Fruit fly (Drosophila melanogaster) whole organism, embryonic: Measurements from ENCODE around the gene Mpc1.

Experiments
- Antp ChIP-seq: fragments of 200-800 bp; sonication (Bioruptor generic); optimal IDR thresholded peaks from 3 replicates; lab custom pipeline; 2016; ENCODE audit warnings: missing biosample characterization, missing genetic modification characterization
- Bteb2 ChIP-seq: fragments of 200-800 bp; sonication (Bioruptor generic); optimal IDR thresholded peaks from 2 replicates; lab custom pipeline; 2016; ENCODE audit warnings: missing biosample characterization, missing genetic modification characterization
- CG12155 ChIP-seq: fragments of 200-800 bp; sonication (Bioruptor generic); optimal IDR thresholded peaks from 3 replicates; lab custom pipeline; 2016; ENCODE audit warnings: missing biosample characterization, missing genetic modification characterization
- CG13287 ChIP-seq: fragments of 200-800 bp; sonication (Bioruptor generic); IDR thresholded peaks from 2 replicates; pipeline ENCODE4 v1.3.6; 2022; ENCODE audit warnings: missing biosample characterization, missing genetic modification characterization; ENCODE audit not compliant: partially characterized antibody
- CG2199 ChIP-seq: fragments of 200-800 bp; sonication (Bioruptor generic); IDR thresholded peaks from 3 replicates; pipeline ENCODE4 v1.3.6; 2022; ENCODE audit warnings: missing biosample characterization, missing genetic modification characterization
- CG31224 ChIP-seq: fragments of 200-800 bp; sonication (Bioruptor generic); IDR thresholded peaks from 2 replicates; pipeline ENCODE4 v1.3.6; 2022; ENCODE audit warnings: missing biosample characterization, missing genetic modification characterization
- CG31441 ChIP-seq: fragments of 200-800 bp; sonication (Bioruptor generic); IDR thresholded peaks from 2 replicates; pipeline ENCODE4 v1.3.6; 2022; ENCODE audit warnings: missing biosample characterization, missing genetic modification characterization
- CG33213 ChIP-seq: fragments of 200-800 bp; sonication (Bioruptor generic); optimal IDR thresholded peaks from 3 replicates; lab custom pipeline; 2016; ENCODE audit warnings: missing biosample characterization, missing genetic modification characterization
- CG8281 ChIP-seq: fragments of 200-800 bp; sonication (Bioruptor generic); optimal IDR thresholded peaks from 2 replicates; lab custom pipeline; 2018; ENCODE audit warnings: missing biosample characterization, mild to moderate bottlenecking, missing genetic modification characterization, moderate library complexity
- Deaf1 ChIP-seq: fragments of 200-800 bp; optimal IDR thresholded peaks from 3 replicates; lab custom pipeline; 2019; ENCODE audit warnings: missing biosample characterization, mild to moderate bottlenecking, missing genetic modification characterization, moderate library complexity
- Doc3 ChIP-seq: fragments of 200-800 bp; sonication (Bioruptor generic); IDR thresholded peaks from 3 replicates; pipeline ENCODE4 v1.3.6; 2022; ENCODE audit warnings: missing biosample characterization, missing genetic modification characterization; ENCODE audit not compliant: partially characterized antibody
- Dref ChIP-seq: fragments of 200-800 bp; sonication (Bioruptor generic); IDR thresholded peaks from 2 replicates; pipeline ENCODE4 v1.3.6; 2022; ENCODE audit warnings: missing biosample characterization, missing genetic modification characterization
- Fer3 ChIP-seq: fragments of 200-800 bp; sonication (Bioruptor generic); optimal IDR thresholded peaks from 2 replicates; lab custom pipeline; 2018; ENCODE audit warnings: missing biosample characterization, mild to moderate bottlenecking, missing genetic modification characterization, moderate library complexity
- GATAe ChIP-seq: fragments of 200-800 bp; sonication (Bioruptor generic); conservative IDR thresholded peaks from 2 replicates; pipeline ENCODE4 v1.3.6; 2022; ENCODE audit warnings: missing biosample characterization, missing genetic modification characterization
- Meics ChIP-seq: fragments of 200-800 bp; sonication (Bioruptor generic); optimal IDR thresholded peaks from 2 replicates; lab custom pipeline; 2017; ENCODE audit warnings: missing biosample characterization, mild to moderate bottlenecking, missing genetic modification characterization
- Rfx ChIP-seq: fragments of 200-800 bp; sonication (Bioruptor generic); IDR thresholded peaks from 2 replicates; pipeline ENCODE4 v1.3.6; 2022; ENCODE audit warnings: missing biosample characterization, missing genetic modification characterization
- dysf ChIP-seq: fragments of 200-800 bp; sonication (Bioruptor generic); IDR thresholded peaks from 3 replicates; pipeline ENCODE4 v1.3.6; 2022; ENCODE audit warnings: missing biosample characterization, missing genetic modification characterization
- gsb ChIP-seq: fragments of 200-800 bp; sonication (Bioruptor generic); IDR thresholded peaks from 2 replicates; pipeline ENCODE4 v1.3.6; 2022; ENCODE audit warnings: missing biosample characterization, missing genetic modification characterization
- onecut ChIP-seq: fragments of 200-800 bp; sonication (Bioruptor generic); IDR thresholded peaks from 2 replicates; pipeline ENCODE4 v1.3.6; 2022; ENCODE audit warnings: missing biosample characterization, missing genetic modification characterization
- org-1 ChIP-seq: fragments of 200-800 bp; sonication (Bioruptor generic); optimal IDR thresholded peaks from 2 replicates; lab custom pipeline; 2017; ENCODE audit warnings: missing biosample characterization, missing genetic modification characterization
- pho ChIP-seq: fragments of 200-800 bp; sonication (Bioruptor generic); optimal IDR thresholded peaks from 2 replicates; lab custom pipeline; 2016; ENCODE audit warnings: missing biosample characterization, missing genetic modification characterization
- scrt ChIP-seq: fragments of 200-800 bp; sonication (Bioruptor generic); optimal IDR thresholded peaks from 2 replicates; lab custom pipeline; 2018; ENCODE audit warnings: missing biosample characterization, mild to moderate bottlenecking, missing genetic modification characterization, moderate library complexity
- sisA ChIP-seq: fragments of 200-800 bp; sonication (Bioruptor generic); IDR thresholded peaks from 2 replicates; pipeline ENCODE4 v1.3.6; 2022; ENCODE audit warnings: missing biosample characterization, missing genetic modification characterization
- slp2 ChIP-seq: fragments of 200-800 bp; sonication (Bioruptor generic); optimal IDR thresholded peaks from 2 replicates; lab custom pipeline; 2016; ENCODE audit warnings: missing biosample characterization, missing genetic modification characterization
- sob ChIP-seq: fragments of 200-800 bp; sonication (Bioruptor generic); IDR thresholded peaks from 2 replicates; pipeline ENCODE4 v1.3.6; 2022; ENCODE audit warnings: missing biosample characterization, missing genetic modification characterization
- tgo ChIP-seq: fragments of 200-800 bp; sonication (Bioruptor generic); IDR thresholded peaks from 3 replicates; pipeline ENCODE4 v1.3.6; 2022; ENCODE audit warnings: missing biosample characterization, missing genetic modification characterization
- toy ChIP-seq: fragments of 200-800 bp; sonication (Bioruptor generic); IDR thresholded peaks from 2 replicates; pipeline ENCODE4 v1.3.6; 2022; ENCODE audit warnings: missing biosample characterization, missing genetic modification characterization
- vvl ChIP-seq: fragments of 200-800 bp; sonication (Bioruptor generic); IDR thresholded peaks from 2 replicates; pipeline ENCODE4 v1.3.6; 2022; ENCODE audit warnings: missing biosample characterization, missing genetic modification characterization

Mpc1 gene

DNA sequence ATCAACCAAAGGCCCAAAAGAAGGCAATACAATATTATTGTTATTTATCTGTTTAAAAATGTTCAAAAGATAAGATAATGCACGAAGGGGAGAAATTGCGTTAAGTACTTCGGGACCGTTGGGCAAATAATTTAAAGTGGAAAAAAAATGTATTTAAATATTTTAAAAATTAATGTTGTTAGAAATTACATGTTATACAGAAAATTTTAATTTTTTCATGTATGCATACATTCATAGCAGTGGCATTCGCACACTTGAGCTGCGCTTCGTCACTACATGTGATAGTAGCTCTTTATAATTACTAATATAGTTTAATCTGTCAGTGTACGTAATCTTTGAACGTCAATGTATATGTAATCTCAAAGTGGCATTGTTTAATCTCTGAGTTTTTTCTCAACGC, 33.2 kb downstream of the Mpc1 start (continued):
- peak; percentile 23; the same call in 1 of the 2 replicates for TF ChIP-seq Dref (GFP tag; lab: Robert Waterston, UW)
- peak; percentile 86 for TF ChIP-seq sob
- TF ChIP-seq CG33213 (GFP tag; lab: Kevin White, UChicago): no peak
- TF ChIP-seq CG31441 (GFP tag; lab: Robert Waterston, UW): peak; percentile 55
- peak; percentile 13 for TF ChIP-seq scrt (GFP tag; lab: Kevin White, UChicago)
- no peak for TF ChIP-seq Antp (GFP tag; lab: Kevin White, UChicago)
- TF ChIP-seq Rfx (GFP tag; lab: Robert Waterston, UW): peak; percentile 87
- TF ChIP-seq CG2199 (GFP tag; lab: Robert Waterston, UW): no peak
- TF ChIP-seq dysf: peak; percentile 77
- no peak for TF ChIP-seq Bteb2
- no peak for TF ChIP-seq CG13287 (GFP tag; lab: Robert Waterston, UW)
- TF ChIP-seq Fer3: peak; percentile 51
- TF ChIP-seq tgo (GFP tag; lab: Robert Waterston, UW): peak; percentile 80
- no peak for TF ChIP-seq CG12155 (GFP tag; lab: Kevin White, UChicago)
- no peak for TF ChIP-seq pho (GFP tag; lab: Kevin White, UChicago)
- TF ChIP-seq vvl (GFP tag; lab: Robert Waterston, UW): peak; percentile 81; the same call in 1 of the 2 replicates
- peak; percentile 57 for TF ChIP-seq sisA
- peak; percentile 97 for TF ChIP-seq Meics (GFP tag; lab: Kevin White, UChicago)
- peak; percentile 37; the same call in 1 of the 2 replicates for TF ChIP-seq CG31224 (GFP tag; lab: Robert Waterston, UW)
- TF ChIP-seq GATAe (GFP tag; lab: Robert Waterston, UW): peak; percentile 99
- TF ChIP-seq onecut (GFP tag; lab: Robert Waterston, UW): peak; percentile 16; the same call in 1 of the 2 replicates
- peak; percentile 71 for TF ChIP-seq gsb (GFP tag; lab: Robert Waterston, UW)
- TF ChIP-seq org-1 (GFP tag; lab: Kevin White, UChicago): no peak
- TF ChIP-seq toy (GFP tag; lab: Robert Waterston, UW): peak; percentile 70
- TF ChIP-seq CG8281 (tag; lab: Kevin White, UChicago): no peak
- TF ChIP-seq Doc3 (GFP tag; lab: Robert Waterston, UW): no peak
- peak; percentile 41 for TF ChIP-seq Deaf1 (tag; lab: Kevin White, UChicago)
- no peak for TF ChIP-seq slp2 (GFP tag; lab: Kevin White, UChicago)
